Fruit fly (Drosophila melanogaster) whole organism, embryonic: Measurements from ENCODE around the gene AP-2mu.

Experiments used
- BEAF-32 ChIP-seq: fragments of 200-800 bp; sonication (Bioruptor generic); optimal IDR thresholded peaks from 3 replicates; lab custom pipeline; 2017; ENCODE audit warnings: missing biosample characterization, missing genetic modification characterization, mild to moderate bottlenecking, moderate library complexity, missing genetic modification reagents
- CG10209 ChIP-seq: fragments of 200-800 bp; sonication (Bioruptor generic); optimal IDR thresholded peaks from 3 replicates; lab custom pipeline; 2017; ENCODE audit warnings: missing biosample characterization, mild to moderate bottlenecking, missing genetic modification characterization, missing genetic modification reagents
- CG1024 ChIP-seq: fragments of 200-800 bp; sonication (Bioruptor generic); IDR thresholded peaks from 2 replicates; pipeline ENCODE4 v1.3.6; 2022; ENCODE audit warnings: missing biosample characterization, missing genetic modification characterization
- CG11093 ChIP-seq: fragments of 200-800 bp; sonication (Bioruptor generic); IDR thresholded peaks from 3 replicates; pipeline ENCODE4 v1.3.6; 2022; ENCODE audit warnings: missing biosample characterization, missing genetic modification characterization
- CG12659 ChIP-seq: fragments of 200-800 bp; sonication (Bioruptor generic); optimal IDR thresholded peaks from 3 replicates; lab custom pipeline; 2017; ENCODE audit warnings: mild to moderate bottlenecking, missing biosample characterization, missing genetic modification reagents, missing genetic modification characterization
- CG13287 ChIP-seq: fragments of 200-800 bp; sonication (Bioruptor generic); IDR thresholded peaks from 2 replicates; pipeline ENCODE4 v1.3.6; 2022; ENCODE audit warnings: missing biosample characterization, missing genetic modification characterization; ENCODE audit not compliant: partially characterized antibody
- CG13894 ChIP-seq: fragments of 200-800 bp; sonication (Bioruptor generic); optimal IDR thresholded peaks from 3 replicates; lab custom pipeline; 2018; ENCODE audit warnings: missing biosample characterization, mild to moderate bottlenecking, missing genetic modification characterization, moderate library complexity
- CG14441 ChIP-seq: fragments of 200-800 bp; sonication (Bioruptor generic); IDR thresholded peaks from 2 replicates; pipeline ENCODE4 v1.3.6; 2022; ENCODE audit warnings: missing biosample characterization, missing genetic modification characterization
- CG1602 ChIP-seq: fragments of 200-800 bp; sonication (Bioruptor generic); optimal IDR thresholded peaks from 3 replicates; lab custom pipeline; 2016; ENCODE audit warnings: missing biosample characterization, missing genetic modification characterization
- CG1603 ChIP-seq: fragments of 200-800 bp; sonication (Bioruptor generic); optimal IDR thresholded peaks from 2 replicates; lab custom pipeline; 2019; ENCODE audit warnings: missing biosample characterization, mild to moderate bottlenecking, missing genetic modification characterization, moderate library complexity
- CG1832 ChIP-seq: fragments of 200-800 bp; sonication (Bioruptor generic); optimal IDR thresholded peaks from 2 replicates; lab custom pipeline; 2017; ENCODE audit warnings: missing biosample characterization, mild to moderate bottlenecking, missing genetic modification characterization, inconsistent platforms
- CG18764 ChIP-seq: fragments of 200-800 bp; sonication (Bioruptor generic); optimal IDR thresholded peaks from 3 replicates; lab custom pipeline; 2016; ENCODE audit warnings: missing biosample characterization, missing genetic modification characterization
- CG2202 ChIP-seq: fragments of 200-800 bp; sonication (Bioruptor generic); optimal IDR thresholded peaks from 2 replicates; lab custom pipeline; 2018; ENCODE audit warnings: missing biosample characterization, mild to moderate bottlenecking, missing genetic modification characterization
- CG2712 ChIP-seq: fragments of 200-800 bp; optimal IDR thresholded peaks from 3 replicates; lab custom pipeline; 2019; ENCODE audit warnings: missing biosample characterization, mild to moderate bottlenecking, missing genetic modification characterization, moderate library complexity
- CG30431 ChIP-seq: fragments of 200-800 bp; sonication (Bioruptor generic); optimal IDR thresholded peaks from 2 replicates; lab custom pipeline; 2017; ENCODE audit warnings: missing biosample characterization, missing genetic modification characterization
- CG31365 ChIP-seq: fragments of 200-800 bp; sonication (Bioruptor generic); optimal IDR thresholded peaks from 2 replicates; lab custom pipeline; 2018; ENCODE audit warnings: missing biosample characterization, mild to moderate bottlenecking, missing genetic modification characterization
- CG3163 ChIP-seq: fragments of 200-800 bp; sonication (Bioruptor generic); optimal IDR thresholded peaks from 3 replicates; lab custom pipeline; 2016; ENCODE audit warnings: missing biosample characterization, missing genetic modification characterization
- CG9876 ChIP-seq: fragments of 200-800 bp; sonication (Bioruptor generic); optimal IDR thresholded peaks from 2 replicates; lab custom pipeline; 2016; ENCODE audit warnings: missing biosample characterization, missing genetic modification characterization
- D19A ChIP-seq: fragments of 200-800 bp; optimal IDR thresholded peaks from 3 replicates; lab custom pipeline; 2019; ENCODE audit warnings: missing biosample characterization, mild to moderate bottlenecking, missing genetic modification characterization, moderate library complexity
- Dbx ChIP-seq: fragments of 200-800 bp; sonication (Bioruptor generic); IDR thresholded peaks from 3 replicates; pipeline ENCODE4 v1.3.6; 2022; ENCODE audit warnings: missing biosample characterization, missing genetic modification characterization
- Drgx ChIP-seq: fragments of 200-800 bp; sonication (Bioruptor generic); IDR thresholded peaks from 2 replicates; pipeline ENCODE4 v1.3.6; 2022; ENCODE audit warnings: missing biosample characterization, missing genetic modification characterization
- Hand ChIP-seq: fragments of 200-800 bp; sonication (Bioruptor generic); optimal IDR thresholded peaks from 2 replicates; lab custom pipeline; 2017; ENCODE audit warnings: mild to moderate bottlenecking, missing biosample characterization, missing genetic modification reagents, missing genetic modification characterization
- Hmx ChIP-seq: fragments of 200-800 bp; sonication (Bioruptor generic); optimal IDR thresholded peaks from 2 replicates; lab custom pipeline; 2016; ENCODE audit warnings: missing biosample characterization, missing genetic modification characterization
- Jarid2 ChIP-seq: fragments of 200-800 bp; sonication (Bioruptor generic); optimal IDR thresholded peaks from 3 replicates; lab custom pipeline; 2017; ENCODE audit warnings: mild to moderate bottlenecking, missing biosample characterization, missing genetic modification reagents, missing genetic modification characterization
- Mad ChIP-seq: fragments of 200-800 bp; sonication (Bioruptor generic); optimal IDR thresholded peaks from 2 replicates; lab custom pipeline; 2016; ENCODE audit warnings: missing biosample characterization, missing genetic modification characterization
- Neu2 ChIP-seq: fragments of 200-800 bp; sonication (Bioruptor generic); optimal IDR thresholded peaks from 3 replicates; lab custom pipeline; 2016; ENCODE audit warnings: missing biosample characterization, missing genetic modification characterization, borderline replicate concordance
- Oaz ChIP-seq: fragments of 200-800 bp; sonication (Bioruptor generic); IDR thresholded peaks from 2 replicates; pipeline ENCODE4 v1.3.6; 2022; ENCODE audit warnings: missing biosample characterization, missing genetic modification characterization
- Optix ChIP-seq: fragments of 200-800 bp; sonication (Bioruptor generic); IDR thresholded peaks from 3 replicates; pipeline ENCODE4 v1.3.6; 2022; ENCODE audit warnings: missing biosample characterization, missing genetic modification characterization
- Scr ChIP-seq: fragments of 200-800 bp; sonication (Bioruptor generic); IDR thresholded peaks from 2 replicates; pipeline ENCODE4 v1.3.6; 2022; ENCODE audit warnings: missing biosample characterization, missing genetic modification characterization; ENCODE audit not compliant: partially characterized antibody
- Stat92E ChIP-seq, 3 experiments: fragments of >200 bp in 2 of 3; fragments of 200-800 bp in 1 of 3; sonication (Bioruptor generic) in 1 of 3; optimal IDR thresholded peaks; 2 replicates each; lab custom pipeline; 2017 to 2019; ENCODE audit warnings: missing biosample characterization in 3 of 3, missing genetic modification characterization in 3 of 3, mild to moderate bottlenecking in 1 of 3, moderate library complexity in 1 of 3
- chinmo ChIP-seq: fragments of 200-800 bp; sonication (Bioruptor generic); IDR thresholded peaks from 4 replicates; pipeline ENCODE4 v1.3.6; 2022; ENCODE audit warnings: missing biosample characterization, missing genetic modification characterization; ENCODE audit not compliant: partially characterized antibody
- cwo ChIP-seq: fragments of 200-800 bp; sonication (Bioruptor generic); optimal IDR thresholded peaks from 3 replicates; lab custom pipeline; 2017; ENCODE audit warnings: missing biosample characterization, missing genetic modification characterization, mild to moderate bottlenecking, moderate library complexity, missing genetic modification reagents
- dysf ChIP-seq: fragments of 200-800 bp; sonication (Bioruptor generic); IDR thresholded peaks from 3 replicates; pipeline ENCODE4 v1.3.6; 2022; ENCODE audit warnings: missing biosample characterization, missing genetic modification characterization
- fu2 ChIP-seq: fragments of 200-800 bp; sonication (Bioruptor generic); optimal IDR thresholded peaks from 2 replicates; lab custom pipeline; 2016; ENCODE audit warnings: missing biosample characterization, missing genetic modification characterization
- gce ChIP-seq: fragments of 200-800 bp; sonication (Bioruptor generic); IDR thresholded peaks from 3 replicates; pipeline ENCODE4 v1.3.6; 2022; ENCODE audit warnings: missing biosample characterization, missing genetic modification characterization
- gcm2 ChIP-seq: fragments of 200-800 bp; sonication (Bioruptor generic); optimal IDR thresholded peaks from 2 replicates; lab custom pipeline; 2016; ENCODE audit warnings: missing biosample characterization, missing genetic modification characterization
- lov ChIP-seq, 2 experiments: fragments of 200-800 bp in 1 of 2; fragments of >200 bp in 1 of 2; sonication (Bioruptor generic) in 1 of 2; IDR thresholded peaks in 1 of 2; optimal IDR thresholded peaks in 1 of 2; 2 replicates in 1 of 2; 3 replicates in 1 of 2; pipeline versions ENCODE4 v1.3.6 to Lab custom; 2017 to 2022; ENCODE audit warnings: missing biosample characterization in 1 of 2, missing genetic modification characterization in 1 of 2
- oc ChIP-seq: fragments of 200-800 bp; sonication (Bioruptor generic); optimal IDR thresholded peaks from 2 replicates; lab custom pipeline; 2018; ENCODE audit warnings: missing biosample characterization, mild to moderate bottlenecking, missing genetic modification characterization, moderate library complexity
- onecut ChIP-seq: fragments of 200-800 bp; sonication (Bioruptor generic); IDR thresholded peaks from 2 replicates; pipeline ENCODE4 v1.3.6; 2022; ENCODE audit warnings: missing biosample characterization, missing genetic modification characterization
- otp ChIP-seq: fragments of 200-800 bp; sonication (Bioruptor generic); IDR thresholded peaks from 3 replicates; pipeline ENCODE4, ENCODE4 v1.3.6; 2022; ENCODE audit warnings: missing biosample characterization, missing genetic modification characterization
- pfk ChIP-seq: fragments of 200-800 bp; sonication (Bioruptor generic); optimal IDR thresholded peaks from 2 replicates; lab custom pipeline; 2018; ENCODE audit warnings: missing biosample characterization, mild to moderate bottlenecking, missing genetic modification characterization, moderate library complexity
- phol ChIP-seq: fragments of 200-800 bp; sonication (Bioruptor generic); optimal IDR thresholded peaks from 3 replicates; lab custom pipeline; 2018; ENCODE audit warnings: missing biosample characterization, mild to moderate bottlenecking, missing genetic modification characterization, moderate library complexity
- pnt ChIP-seq: fragments of 200-800 bp; sonication (Bioruptor generic); optimal IDR thresholded peaks from 3 replicates; lab custom pipeline; 2016; ENCODE audit warnings: missing biosample characterization, missing genetic modification characterization
- rib ChIP-seq: fragments of 200-800 bp; sonication (Bioruptor generic); IDR thresholded peaks from 2 replicates; pipeline ENCODE4 v1.3.6; 2022; ENCODE audit warnings: missing biosample characterization, missing genetic modification characterization
- ro ChIP-seq: fragments of 200-800 bp; sonication (Bioruptor generic); IDR thresholded peaks from 2 replicates; pipeline ENCODE4 v1.3.6; 2022; ENCODE audit warnings: missing biosample characterization, missing genetic modification characterization
- salm ChIP-seq: fragments of 200-800 bp; sonication (Bioruptor generic); optimal IDR thresholded peaks from 2 replicates; lab custom pipeline; 2018; ENCODE audit warnings: missing biosample characterization, mild to moderate bottlenecking, missing genetic modification characterization
- slbo ChIP-seq: fragments of 200-800 bp; sonication (Bioruptor generic); IDR thresholded peaks from 2 replicates; pipeline ENCODE4 v1.3.6; 2022; ENCODE audit warnings: missing biosample characterization, missing genetic modification characterization
- tna ChIP-seq: fragments of 200-800 bp; sonication (Bioruptor generic); IDR thresholded peaks from 2 replicates; pipeline ENCODE4 v1.3.6; 2022; ENCODE audit warnings: missing biosample characterization, missing genetic modification characterization; ENCODE audit not compliant: partially characterized antibody
- unc-4 ChIP-seq: fragments of 200-800 bp; sonication (Bioruptor generic); IDR thresholded peaks from 2 replicates; pipeline ENCODE4 v1.3.6; 2022; ENCODE audit warnings: missing biosample characterization, missing genetic modification characterization; ENCODE audit not compliant: partially characterized antibody

AP-2mu gene

DNA sequence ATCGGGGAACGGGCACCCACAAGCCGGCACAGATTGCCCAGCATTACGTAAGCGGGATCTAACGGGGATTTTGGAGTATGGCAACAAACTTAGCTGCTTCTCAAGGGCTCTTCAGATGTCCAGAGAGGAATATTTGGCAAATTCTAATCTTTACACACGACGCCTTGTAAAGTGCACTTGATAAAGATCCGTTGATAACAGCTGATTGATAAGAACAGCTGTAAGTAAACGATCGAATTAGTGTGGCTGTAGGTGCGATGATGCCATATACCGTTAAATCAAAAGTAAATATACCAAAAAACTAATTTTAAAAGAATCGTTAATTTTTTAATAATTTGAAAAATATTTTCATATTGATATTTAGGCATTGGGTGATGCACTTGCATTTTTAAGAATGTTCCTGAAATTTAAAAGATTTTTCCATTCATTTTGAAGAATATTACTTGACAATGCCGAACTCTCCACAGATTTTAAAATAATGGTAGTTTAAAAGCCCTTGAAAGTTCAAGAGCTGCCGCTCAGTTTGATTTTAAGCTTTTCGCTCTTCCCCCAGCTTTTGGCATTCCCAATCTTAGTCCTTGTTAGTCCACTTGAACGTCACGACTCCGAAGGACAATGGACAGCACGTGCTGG lies 5.8 kb downstream of the AP-2mu start, which contains the start of the genes CG5377 and Nrx-1 (continued):
- TF ChIP-seq BEAF-32 (GFP tag; lab: Kevin White, UChicago) (peak; percentile 7), D19A (tag; lab: Kevin White, UChicago) (no peak), CG12659 (GFP tag; lab: Kevin White, UChicago) (no peak), Scr (peak; percentile 24; the same call in 1 of the 2 replicates), CG13287 (no peak; the same call in 1 of the 2 replicates), lov (optimal IDR thresholded peaks at IDR 0.05; lab: Kevin White, UChicago) (no peak), lov (GFP tag; IDR thresholded peaks at IDR 0.05; lab: Robert Waterston, UW) (no peak), gce (GFP tag; lab: Robert Waterston, UW) (no peak), CG10209 (GFP tag; lab: Kevin White, UChicago) (no peak), CG3163 (no peak), Optix (GFP tag; lab: Robert Waterston, UW) (no peak), slbo (GFP tag; lab: Robert Waterston, UW) (no peak), Dbx (GFP tag; lab: Robert Waterston, UW) (no peak), CG2712 (tag; lab: Kevin White, UChicago) (no peak), otp (GFP tag; lab: Robert Waterston, UW) (no peak), Oaz (GFP tag; lab: Robert Waterston, UW) (no peak), rib (no peak), onecut (GFP tag; lab: Robert Waterston, UW) (no peak), unc-4 (GFP tag; lab: Robert Waterston, UW) (0 out of 2 replicates have a peak, but pooled peaks have one; percentile 22), Hand (GFP tag; lab: Kevin White, UChicago) (no peak), ro (GFP tag; lab: Robert Waterston, UW) (no peak), chinmo (peak; percentile 68; the same call in 1 of the 4 replicates), tna (GFP tag; lab: Robert Waterston, UW) (no peak), CG31365 (tag; lab: Kevin White, UChicago) (no peak), Drgx (GFP tag; lab: Robert Waterston, UW) (no peak), gcm2 (GFP tag; lab: Kevin White, UChicago) (no peak), CG14441 (no peak), CG13894 (tag; lab: Kevin White, UChicago) (no peak), Stat92E (GFP tag; optimal IDR thresholded peaks at IDR 0.05; lab: Kevin White, UChicago) (no peak), pfk (GFP tag; lab: Kevin White, UChicago) (no peak), salm (tag; lab: Kevin White, UChicago) (no peak), CG1024 (GFP tag; lab: Robert Waterston, UW) (no peak), fu2 (GFP tag; lab: Kevin White, UChicago) (no peak), phol (peak; percentile 21), CG1832 (no peak), Neu2 (no peak), CG18764 (GFP tag; lab: Kevin White, UChicago) (no peak), CG30431 (GFP tag; lab: Kevin White, UChicago) (no peak), oc (tag; lab: Kevin White, UChicago) (no peak), Hmx (GFP tag; lab: Kevin White, UChicago) (no peak), Jarid2 (GFP tag; lab: Kevin White, UChicago) (no peak), CG9876 (GFP tag; lab: Kevin White, UChicago) (no peak), CG1602 (GFP tag; lab: Kevin White, UChicago) (no peak), pnt (GFP tag; lab: Kevin White, UChicago) (no peak), CG11093 (GFP tag; lab: Robert Waterston, UW) (no peak), dysf (no peak), cwo (GFP tag; lab: Kevin White, UChicago) (no peak), CG1603 (tag; lab: Kevin White, UChicago) (peak; percentile 27), CG2202 (tag; lab: Kevin White, UChicago) (no peak), Mad (no peak)
